Worm (Caenorhabditis elegans) whole organism, late embryonic: ENCODE data around the gene unc-41.

Source experiments
- C08G9.2 ChIP-seq: sonication (generic microtip); optimal IDR thresholded peaks from 2 replicates; lab custom pipeline; 2016; ENCODE audit warnings: mild to moderate bottlenecking, missing genetic modification characterization, moderate library complexity, missing compliant biosample characterization
- C38D4.7 ChIP-seq: fragments of 200-800 bp; sonication (Bioruptor generic); optimal IDR thresholded peaks from 2 replicates; lab custom pipeline; 2018; ENCODE audit warnings: mild to moderate bottlenecking, missing genetic modification characterization, moderate library complexity, missing compliant biosample characterization
- F13H6.1 ChIP-seq: sonication (generic microtip); optimal IDR thresholded peaks from 2 replicates; lab custom pipeline; 2016; ENCODE audit warnings: missing genetic modification characterization, missing compliant biosample characterization
- K09A11.1 ChIP-seq: sonication (generic microtip); optimal IDR thresholded peaks from 2 replicates; lab custom pipeline; 2017; ENCODE audit warnings: antibody characterized with exemption, mild to moderate bottlenecking, missing genetic modification characterization, missing compliant biosample characterization; ENCODE audit not compliant: insufficient read depth
- T23F11.4 ChIP-seq: fragments of 200-800 bp; sonication (Bioruptor generic); optimal IDR thresholded peaks from 2 replicates; lab custom pipeline; 2018; ENCODE audit warnings: mild to moderate bottlenecking, missing genetic modification characterization, missing compliant biosample characterization
- Y22D7AL.16 ChIP-seq: sonication (generic microtip); optimal IDR thresholded peaks from 2 replicates; lab custom pipeline; 2016; ENCODE audit warnings: missing genetic modification characterization, missing compliant biosample characterization
- ahr-1 ChIP-seq: sonication (generic microtip); optimal IDR thresholded peaks from 2 replicates; lab custom pipeline; 2016; ENCODE audit warnings: missing genetic modification characterization, missing compliant biosample characterization
- ama-1 ChIP-seq: fragments of 150-350 bp; optimal IDR thresholded peaks from 2 replicates; lab custom pipeline; 2014
- ceh-14 ChIP-seq: sonication (generic microtip); optimal IDR thresholded peaks from 2 replicates; lab custom pipeline; 2016; ENCODE audit warnings: missing genotype, missing genetic modification characterization, missing compliant biosample characterization
- ceh-18 ChIP-seq: sonication (generic microtip); optimal IDR thresholded peaks from 2 replicates; lab custom pipeline; 2016; ENCODE audit warnings: missing genetic modification characterization, missing compliant biosample characterization
- ceh-19 ChIP-seq: fragments of 200-800 bp; sonication (Bioruptor generic); optimal IDR thresholded peaks from 2 replicates; lab custom pipeline; 2018; ENCODE audit warnings: mild to moderate bottlenecking, missing genetic modification characterization, missing compliant biosample characterization
- ceh-2 ChIP-seq: sonication (generic microtip); optimal IDR thresholded peaks from 2 replicates; lab custom pipeline; 2016; ENCODE audit warnings: missing genotype, missing genetic modification characterization, missing compliant biosample characterization
- ceh-22 ChIP-seq: sonication (generic microtip); optimal IDR thresholded peaks from 2 replicates; lab custom pipeline; 2017; ENCODE audit warnings: missing biosample characterization, missing genetic modification characterization
- ceh-24 ChIP-seq: sonication (generic microtip); optimal IDR thresholded peaks from 2 replicates; lab custom pipeline; 2016; ENCODE audit warnings: mild to moderate bottlenecking, missing genetic modification characterization, missing compliant biosample characterization
- ceh-30 ChIP-seq: fragments of 150-350 bp; optimal IDR thresholded peaks from 2 replicates; lab custom pipeline; 2014; ENCODE audit warnings: missing biosample characterization, missing genetic modification characterization
- ceh-31 ChIP-seq: sonication (generic microtip); optimal IDR thresholded peaks from 2 replicates; lab custom pipeline; 2016; ENCODE audit warnings: missing genetic modification characterization, missing compliant biosample characterization
- ceh-48 ChIP-seq: sonication (generic microtip); optimal IDR thresholded peaks from 2 replicates; lab custom pipeline; 2016; ENCODE audit warnings: missing genetic modification characterization, inconsistent platforms, missing compliant biosample characterization
- ceh-6 ChIP-seq: fragments of 200-800 bp; sonication (Bioruptor generic); optimal IDR thresholded peaks from 2 replicates; lab custom pipeline; 2018; ENCODE audit warnings: mild to moderate bottlenecking, missing genetic modification characterization, missing compliant biosample characterization
- ceh-9 ChIP-seq: sonication (generic microtip); optimal IDR thresholded peaks from 2 replicates; lab custom pipeline; 2016; ENCODE audit warnings: mild to moderate bottlenecking, missing genetic modification characterization, inconsistent platforms, missing compliant biosample characterization
- dmd-4 ChIP-seq: sonication (generic microtip); optimal IDR thresholded peaks from 2 replicates; lab custom pipeline; 2016; ENCODE audit warnings: borderline replicate concordance, missing genetic modification characterization, missing compliant biosample characterization
- elt-2 ChIP-seq: sonication (generic microtip); optimal IDR thresholded peaks from 2 replicates; lab custom pipeline; 2016; ENCODE audit warnings: missing genetic modification reagents, missing genetic modification characterization, missing compliant biosample characterization
- ets-4 ChIP-seq: sonication (generic microtip); optimal IDR thresholded peaks from 2 replicates; lab custom pipeline; 2016; ENCODE audit warnings: missing genetic modification characterization, missing compliant biosample characterization
- fax-1 ChIP-seq: sonication (generic microtip); optimal IDR thresholded peaks from 2 replicates; lab custom pipeline; 2016; ENCODE audit warnings: missing genotype, missing genetic modification characterization, missing compliant biosample characterization
- fkh-6 ChIP-seq: sonication (generic microtip); optimal IDR thresholded peaks from 2 replicates; lab custom pipeline; 2016; ENCODE audit warnings: missing genetic modification characterization, missing compliant biosample characterization
- gmeb-2 ChIP-seq: sonication (generic microtip); optimal IDR thresholded peaks from 2 replicates; lab custom pipeline; 2016; ENCODE audit warnings: missing genetic modification characterization, inconsistent platforms, missing compliant biosample characterization
- hlh-13 ChIP-seq: fragments of 200-800 bp; sonication (Bioruptor generic); optimal IDR thresholded peaks from 2 replicates; lab custom pipeline; 2018; ENCODE audit warnings: mild to moderate bottlenecking, missing genetic modification characterization, missing compliant biosample characterization
- hlh-30 ChIP-seq: sonication (generic microtip); optimal IDR thresholded peaks from 2 replicates; lab custom pipeline; 2017; ENCODE audit warnings: antibody characterized with exemption, missing genetic modification characterization, missing compliant biosample characterization; ENCODE audit not compliant: insufficient read depth
- hlh-8 ChIP-seq: sonication (generic microtip); optimal IDR thresholded peaks from 2 replicates; lab custom pipeline; 2016; ENCODE audit warnings: missing genotype, missing genetic modification characterization, missing compliant biosample characterization
- lim-6 ChIP-seq: sonication (generic microtip); optimal IDR thresholded peaks from 2 replicates; lab custom pipeline; 2016; ENCODE audit warnings: missing genetic modification characterization, missing compliant biosample characterization
- mec-3 ChIP-seq: sonication (generic microtip); optimal IDR thresholded peaks from 2 replicates; lab custom pipeline; 2016; ENCODE audit warnings: borderline replicate concordance, missing genetic modification characterization, missing compliant biosample characterization
- nfya-1 ChIP-seq: sonication (generic microtip); optimal IDR thresholded peaks from 2 replicates; lab custom pipeline; 2017; ENCODE audit warnings: missing genetic modification characterization, mild to moderate bottlenecking, missing compliant biosample characterization, antibody characterized with exemption, moderate library complexity
- nhr-11 ChIP-seq: fragments of 150-350 bp; optimal IDR thresholded peaks from 2 replicates; lab custom pipeline; 2014; ENCODE audit warnings: missing biosample characterization, missing genetic modification characterization
- nhr-232 ChIP-seq: sonication (generic microtip); optimal IDR thresholded peaks from 2 replicates; lab custom pipeline; 2016; ENCODE audit warnings: missing genetic modification characterization, missing compliant biosample characterization
- npax-4 ChIP-seq: sonication (generic microtip); optimal IDR thresholded peaks from 2 replicates; lab custom pipeline; 2016; ENCODE audit warnings: missing genetic modification characterization, missing compliant biosample characterization
- odd-2 ChIP-seq: sonication (generic microtip); optimal IDR thresholded peaks from 2 replicates; lab custom pipeline; 2017; ENCODE audit warnings: antibody characterized with exemption, mild to moderate bottlenecking, missing genetic modification characterization, missing compliant biosample characterization
- pag-3 ChIP-seq: sonication (generic microtip); optimal IDR thresholded peaks from 2 replicates; lab custom pipeline; 2016; ENCODE audit warnings: missing compliant biosample characterization, missing genetic modification characterization, borderline replicate concordance
- pha-2 ChIP-seq: sonication (generic microtip); optimal IDR thresholded peaks from 2 replicates; lab custom pipeline; 2017; ENCODE audit warnings: mild to moderate bottlenecking, missing genetic modification characterization, missing compliant biosample characterization
- pqm-1 ChIP-seq: sonication (generic microtip); optimal IDR thresholded peaks from 2 replicates; lab custom pipeline; 2016; ENCODE audit warnings: missing genetic modification characterization, missing compliant biosample characterization
- ref-2 ChIP-seq: sonication (generic microtip); optimal IDR thresholded peaks from 2 replicates; lab custom pipeline; 2016; ENCODE audit warnings: missing genetic modification characterization, missing compliant biosample characterization
- sox-2 ChIP-seq: fragments of 200-800 bp; sonication (Bioruptor generic); IDR thresholded peaks from 2 replicates; pipeline ENCODE4 v1.3.6; 2022; ENCODE audit warnings: missing genetic modification reagents, missing genetic modification characterization, missing compliant biosample characterization
- syd-9 ChIP-seq: sonication (generic microtip); optimal IDR thresholded peaks from 2 replicates; lab custom pipeline; 2016; ENCODE audit warnings: mild to moderate bottlenecking, missing genetic modification characterization, moderate library complexity, missing compliant biosample characterization
- tbx-2 ChIP-seq: sonication (generic microtip); optimal IDR thresholded peaks from 2 replicates; lab custom pipeline; 2016; ENCODE audit warnings: missing genetic modification characterization, missing compliant biosample characterization
- tbx-7 ChIP-seq: sonication (generic microtip); optimal IDR thresholded peaks from 2 replicates; lab custom pipeline; 2016; ENCODE audit warnings: missing genotype, missing genetic modification characterization, missing compliant biosample characterization
- unc-3 ChIP-seq, 2 experiments: fragments of 200-800 bp in 1 of 2; sonication (Bioruptor generic) in 1 of 2; sonication (generic microtip) in 1 of 2; conservative IDR thresholded peaks in 1 of 2; optimal IDR thresholded peaks in 1 of 2; 2 replicates each; pipeline versions ENCODE4 v1.3.6 to Lab custom; 2016 to 2022; ENCODE audit warnings: missing compliant biosample characterization in 2 of 2, missing genetic modification characterization in 2 of 2, missing genetic modification reagents in 1 of 2
- unc-42 ChIP-seq: sonication (generic microtip); optimal IDR thresholded peaks from 2 replicates; lab custom pipeline; 2016; ENCODE audit warnings: missing genotype, missing genetic modification characterization, missing compliant biosample characterization
- unc-55 ChIP-seq: sonication (generic microtip); optimal IDR thresholded peaks from 2 replicates; lab custom pipeline; 2017; ENCODE audit warnings: missing biosample characterization, missing genetic modification reagents, missing genetic modification characterization
- unc-86 ChIP-seq: sonication (generic microtip); optimal IDR thresholded peaks from 2 replicates; lab custom pipeline; 2016; ENCODE audit warnings: missing genetic modification characterization, missing compliant biosample characterization
- zip-5 ChIP-seq: sonication (generic microtip); optimal IDR thresholded peaks from 2 replicates; lab custom pipeline; 2016; ENCODE audit warnings: missing genetic modification characterization, missing compliant biosample characterization
- ztf-16 ChIP-seq: sonication (generic microtip); optimal IDR thresholded peaks from 2 replicates; lab custom pipeline; 2017; ENCODE audit warnings: missing genetic modification characterization, missing compliant biosample characterization

unc-41 gene

DNA sequence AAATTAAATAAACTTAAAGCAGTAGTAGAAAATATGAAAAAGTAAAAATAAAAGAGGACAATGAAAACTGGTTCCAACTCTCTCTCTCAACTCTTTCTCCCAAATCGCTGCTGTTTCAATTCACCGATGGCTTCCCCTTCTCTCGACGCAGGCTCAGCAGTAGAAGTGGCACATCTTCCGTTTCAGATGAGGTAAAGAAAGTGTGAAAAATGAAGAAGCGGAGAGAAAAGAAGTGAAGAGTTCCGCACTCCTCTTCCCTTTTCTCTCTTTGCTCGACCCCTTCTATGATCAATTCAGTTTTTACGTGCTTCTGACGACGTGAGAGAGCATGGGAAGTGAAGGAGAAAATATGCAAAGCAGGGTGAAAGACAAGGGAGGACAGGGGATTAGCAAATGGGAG lies 1.8 kb downstream of the unc-41 start:
- TF ChIP-seq pha-2 (tag; lab: Kevin White, UChicago) (no peak), unc-42 (peak; percentile 62), nfya-1 (peak; percentile 28), ceh-31 (tag; lab: Kevin White, UChicago) (peak; percentile 30), tbx-7 (tag; lab: Kevin White, UChicago) (no peak)

- TF ChIP-seq nhr-232 (tag; lab: Kevin White, UChicago) (peak; percentile 87), ceh-14 (tag; lab: Kevin White, UChicago) (peak; percentile 95), K09A11.1 (tag; lab: Kevin White, UChicago) (peak; percentile 61), sox-2 (GFP tag; lab: Robert Waterston, UW) (peak; percentile 89), zip-5 (tag; lab: Kevin White, UChicago) (peak; percentile 74), T23F11.4 (peak; percentile 93), tbx-7 (tag; lab: Kevin White, UChicago) (peak; percentile 54), hlh-30 (tag; lab: Kevin White, UChicago) (peak; percentile 42), ets-4 (peak; percentile 71), elt-2 (tag; lab: Kevin White, UChicago) (peak; percentile 93), unc-3 (GFP tag; conservative IDR thresholded peaks at IDR 0.05; lab: Robert Waterston, UW) (peak; percentile 82), unc-3 (tag; optimal IDR thresholded peaks at IDR 0.05; lab: Kevin White, UChicago) (peak; percentile 90), ref-2 (tag; lab: Kevin White, UChicago) (peak; percentile 83), ahr-1 (tag; lab: Kevin White, UChicago) (peak; percentile 63), ceh-48 (tag; lab: Kevin White, UChicago) (peak; percentile 78), ceh-18 (peak; percentile 89), ztf-16 (tag; lab: Kevin White, UChicago) (peak; percentile 95), ceh-9 (tag; lab: Kevin White, UChicago) (peak; percentile 90), unc-42 (peak; percentile 78), nfya-1 (peak; percentile 78), ceh-6 (peak; percentile 94), Y22D7AL.16 (tag; lab: Kevin White, UChicago) (peak; percentile 87), ceh-22 (tag; lab: Kevin White, UChicago) (no peak), ceh-31 (tag; lab: Kevin White, UChicago) (peak; percentile 82), C08G9.2 (tag; lab: Kevin White, UChicago) (peak; percentile 88), ceh-30 (tag; lab: Kevin White, UChicago) (peak; percentile 38), syd-9 (tag; lab: Kevin White, UChicago) (peak; percentile 96), F13H6.1 (tag; lab: Kevin White, UChicago) (peak; percentile 94), unc-86 (tag; lab: Kevin White, UChicago) (peak; percentile 95), tbx-2 (tag; lab: Kevin White, UChicago) (peak; percentile 89), unc-55 (GFP tag; lab: Kevin White, UChicago) (no peak), ceh-19 (peak; percentile 96), npax-4 (tag; lab: Kevin White, UChicago) (peak; percentile 90), ama-1 (lab: Kevin White, UChicago) (no peak), fax-1 (tag; lab: Kevin White, UChicago) (peak; percentile 85), lim-6 (peak; percentile 77), C38D4.7 (peak; percentile 91), ceh-24 (peak; percentile 68), hlh-8 (peak; percentile 79), nhr-11 (tag; lab: Kevin White, UChicago) (no peak), odd-2 (tag; lab: Kevin White, UChicago) (peak; percentile 43), pag-3 (tag; lab: Kevin White, UChicago) (peak; percentile 85), gmeb-2 (tag; lab: Kevin White, UChicago) (peak; percentile 97), dmd-4 (tag; lab: Kevin White, UChicago) (peak; percentile 95), fkh-6 (tag; lab: Kevin White, UChicago) (peak; percentile 94), pqm-1 (tag; lab: Kevin White, UChicago) (peak; percentile 90), mec-3 (tag; lab: Kevin White, UChicago) (peak; percentile 69), hlh-13 (peak; percentile 90), ceh-2 (tag; lab: Kevin White, UChicago) (peak; percentile 93), pha-2 (tag; lab: Kevin White, UChicago) (peak; percentile 80)
Measured at ce11 chrV:9970119-9970518, 5.9 kb downstream of the unc-41 start.
